Fruit fly (Drosophila melanogaster) whole organism, adult: ENCODE results near the gene CG42324.

Experiments
- CG11617 ChIP-seq: fragments of 200-800 bp; sonication (Bioruptor generic); optimal IDR thresholded peaks from 2 replicates; lab custom pipeline; 2017; ENCODE audit warnings: mild to moderate bottlenecking, missing biosample characterization, missing genetic modification reagents, missing genetic modification characterization
- CG12768 ChIP-seq: fragments of 200-800 bp; sonication (Bioruptor generic); optimal IDR thresholded peaks from 2 replicates; lab custom pipeline; 2017; ENCODE audit warnings: missing biosample characterization, missing genetic modification characterization, mild to moderate bottlenecking, moderate library complexity, missing genetic modification reagents
- CG14711 ChIP-seq: fragments of 200-800 bp; sonication (Bioruptor generic); optimal IDR thresholded peaks from 2 replicates; lab custom pipeline; 2018; ENCODE audit warnings: missing biosample characterization, mild to moderate bottlenecking, missing genetic modification characterization, moderate library complexity
- CG1620 ChIP-seq: fragments of 200-800 bp; sonication (Bioruptor generic); optimal IDR thresholded peaks from 2 replicates; lab custom pipeline; 2016; ENCODE audit warnings: missing biosample characterization, missing genetic modification characterization
- CG33017 ChIP-seq: fragments of 200-800 bp; sonication (Bioruptor generic); optimal IDR thresholded peaks from 2 replicates; lab custom pipeline; 2018; ENCODE audit warnings: missing biosample characterization, mild to moderate bottlenecking, missing genetic modification characterization, moderate library complexity
- CG5204 ChIP-seq: fragments of 200-800 bp; sonication (Bioruptor generic); optimal IDR thresholded peaks from 2 replicates; lab custom pipeline; 2016; ENCODE audit warnings: missing biosample characterization, missing genetic modification characterization
- CG7045 ChIP-seq: fragments of 200-800 bp; sonication (Bioruptor generic); optimal IDR thresholded peaks from 2 replicates; lab custom pipeline; 2017; ENCODE audit warnings: missing biosample characterization, mild to moderate bottlenecking, missing genetic modification characterization
- CG7101 ChIP-seq: fragments of 200-800 bp; sonication (Bioruptor generic); optimal IDR thresholded peaks from 2 replicates; lab custom pipeline; 2018; ENCODE audit warnings: missing biosample characterization, mild to moderate bottlenecking, missing genetic modification characterization, moderate library complexity
- Clk ChIP-seq: fragments of 200-800 bp; sonication (Bioruptor generic); optimal IDR thresholded peaks from 2 replicates; lab custom pipeline; 2017; ENCODE audit warnings: missing biosample characterization, missing genetic modification characterization
- Crg-1 ChIP-seq: fragments of 200-800 bp; sonication (Bioruptor generic); optimal IDR thresholded peaks from 2 replicates; lab custom pipeline; 2016; ENCODE audit warnings: missing biosample characterization, missing genetic modification characterization
- Hr96 ChIP-seq: fragments of 200-800 bp; sonication (Bioruptor generic); optimal IDR thresholded peaks from 2 replicates; lab custom pipeline; 2016; ENCODE audit warnings: missing biosample characterization, missing genetic modification characterization
- Mnt ChIP-seq: fragments of 200-800 bp; sonication (Bioruptor generic); optimal IDR thresholded peaks from 2 replicates; lab custom pipeline; 2016; ENCODE audit warnings: missing biosample characterization, mild to moderate bottlenecking, missing genetic modification characterization
- bab1 ChIP-seq: fragments of 200-800 bp; sonication (Bioruptor generic); optimal IDR thresholded peaks from 3 replicates; lab custom pipeline; 2019; ENCODE audit warnings: missing biosample characterization, mild to moderate bottlenecking, missing genetic modification characterization, moderate library complexity
- cic ChIP-seq: fragments of 200-800 bp; sonication (Bioruptor generic); optimal IDR thresholded peaks from 2 replicates; lab custom pipeline; 2017; ENCODE audit warnings: missing biosample characterization, mild to moderate bottlenecking, missing genetic modification characterization, moderate library complexity
- cnc ChIP-seq, 2 experiments: fragments of >200 bp; optimal IDR thresholded peaks; 2 replicates each; lab custom pipeline; 2017
- kay ChIP-seq: fragments of 200-800 bp; sonication (Bioruptor generic); peaks from one replicate; lab custom pipeline; 2016; ENCODE audit warnings: missing biosample characterization, missing genetic modification characterization, borderline replicate concordance
- ovo ChIP-seq: fragments of 200-800 bp; sonication (Bioruptor generic); optimal IDR thresholded peaks from 2 replicates; lab custom pipeline; 2016; ENCODE audit warnings: missing biosample characterization, missing genetic modification characterization
- pad ChIP-seq: fragments of 200-800 bp; sonication (Bioruptor generic); optimal IDR thresholded peaks from 3 replicates; lab custom pipeline; 2017; ENCODE audit warnings: missing biosample characterization, missing genetic modification characterization, mild to moderate bottlenecking, moderate library complexity, missing genetic modification reagents
- toe ChIP-seq: fragments of 200-800 bp; sonication (Bioruptor generic); optimal IDR thresholded peaks from 2 replicates; lab custom pipeline; 2016; ENCODE audit warnings: missing biosample characterization, missing genetic modification characterization

CG42324 gene

DNA sequence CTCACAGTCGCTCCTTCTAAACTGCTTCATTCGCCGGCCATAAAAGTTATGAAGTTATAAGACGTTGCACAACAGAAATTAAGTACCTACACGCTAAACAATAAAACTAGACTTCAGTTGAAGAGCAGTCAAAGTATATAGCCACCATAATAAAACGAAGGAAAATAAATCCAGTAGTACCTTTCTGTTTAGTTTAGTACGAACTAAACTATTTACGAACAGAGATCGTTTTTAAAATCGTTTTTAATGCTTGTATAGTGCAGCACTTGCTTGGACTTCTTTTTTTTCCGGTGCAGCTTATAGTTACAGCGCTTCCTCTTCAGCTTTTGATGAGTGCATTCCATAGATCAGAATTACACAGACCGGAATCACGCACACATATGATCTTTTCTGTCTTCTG is 82.8 kb downstream of the CG42324 start:
- no peak for TF ChIP-seq cic (GFP tag; lab: Kevin White, UChicago)
- no peak for TF ChIP-seq CG1620 (GFP tag; lab: Kevin White, UChicago)
- no peak for TF ChIP-seq kay (GFP tag; lab: Kevin White, UChicago)
- no peak for TF ChIP-seq cnc (optimal IDR thresholded peaks at IDR 0.05; lab: Kevin White, UChicago)
- TF ChIP-seq CG11617: no peak
- TF ChIP-seq pad (GFP tag; lab: Kevin White, UChicago): no peak
- TF ChIP-seq CG12768 (GFP tag; lab: Kevin White, UChicago): no peak
- TF ChIP-seq toe (GFP tag; lab: Kevin White, UChicago): no peak
- no peak for TF ChIP-seq Mnt (GFP tag; lab: Kevin White, UChicago)
- TF ChIP-seq CG7101 (tag; lab: Kevin White, UChicago): no peak
- TF ChIP-seq CG7045: no peak
- no peak for TF ChIP-seq ovo (GFP tag; lab: Kevin White, UChicago)
- no peak for TF ChIP-seq Hr96
- TF ChIP-seq bab1 (GFP tag; lab: Kevin White, UChicago): no peak
- no peak for TF ChIP-seq CG14711 (tag; lab: Kevin White, UChicago)
- TF ChIP-seq Crg-1 (GFP tag; lab: Kevin White, UChicago): no peak

DNA sequence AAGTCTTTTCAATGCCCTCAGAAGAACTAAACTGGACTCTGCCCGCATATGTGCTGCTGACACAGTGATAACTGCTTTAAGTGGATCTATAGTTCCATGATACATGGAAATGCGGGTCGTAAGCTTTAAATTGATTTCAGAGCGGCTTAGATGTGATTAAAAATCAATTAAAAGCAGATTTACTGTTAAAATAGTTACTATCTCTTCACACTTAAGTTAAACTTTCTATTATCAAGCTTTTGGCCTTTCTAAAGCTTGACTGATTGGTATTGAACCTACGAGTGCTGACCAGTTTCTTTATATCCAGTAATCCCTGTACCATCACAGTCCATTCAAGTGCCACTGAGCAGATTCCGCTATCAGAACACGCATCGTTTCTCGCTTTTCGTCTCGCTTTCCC is 84.2 kb downstream of the CG42324 start:
- no peak for TF ChIP-seq pad (GFP tag; lab: Kevin White, UChicago)
- TF ChIP-seq Hr96: peak; percentile 16

DNA sequence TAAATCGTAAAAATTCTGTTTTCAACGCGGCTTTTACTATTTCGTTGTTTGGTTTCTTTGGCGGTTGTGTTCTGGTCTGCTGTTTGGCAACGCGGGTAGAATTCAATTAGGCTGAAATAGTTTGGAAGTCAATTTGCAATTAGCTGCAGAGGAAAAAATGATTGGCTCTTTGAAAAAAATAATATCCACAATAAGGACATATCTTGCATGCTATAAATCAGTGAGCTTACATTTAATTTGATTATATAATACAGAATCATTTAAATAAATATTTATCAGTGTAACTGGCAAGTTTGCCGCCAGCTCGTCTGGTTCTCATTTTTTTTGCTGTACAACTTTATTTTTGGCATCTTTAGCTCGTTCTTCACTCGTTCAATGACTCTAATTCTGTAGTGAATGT is 85.9 kb downstream of the CG42324 start:
- TF ChIP-seq ovo (GFP tag; lab: Kevin White, UChicago) (no peak), Clk (GFP tag; lab: Kevin White, UChicago) (no peak), CG11617 (no peak), CG7101 (tag; lab: Kevin White, UChicago) (no peak), CG14711 (tag; lab: Kevin White, UChicago) (no peak), cnc (optimal IDR thresholded peaks at IDR 0.05; lab: Kevin White, UChicago) (no peak), pad (GFP tag; lab: Kevin White, UChicago) (no peak), toe (GFP tag; lab: Kevin White, UChicago) (no peak), CG12768 (GFP tag; lab: Kevin White, UChicago) (no peak), CG7045 (no peak), CG33017 (tag; lab: Kevin White, UChicago) (no peak), CG5204 (GFP tag; lab: Kevin White, UChicago) (no peak), cic (GFP tag; lab: Kevin White, UChicago) (no peak), Mnt (GFP tag; lab: Kevin White, UChicago) (no peak)
